Fruit fly (Drosophila melanogaster): Measurements from ENCODE around the gene CG31253.

CG31253 gene

dm6 chr3R:27922673-27923175, 37.6 kb downstream of the CG31253 start, which contains the start of gene RpL4 (continued):
- no peak for TF ChIP-seq prd (optimal IDR thresholded peaks at IDR 0.05)
- peak; percentile 48; the same call in 2 of the 3 replicates for TF ChIP-seq prd (GFP tag; IDR thresholded peaks at IDR 0.05)
- no peak for TF ChIP-seq CG10565 (GFP tag; optimal IDR thresholded peaks at IDR 0.05)
- peak; percentile 43 for TF ChIP-seq Bgb (GFP tag; IDR thresholded peaks at IDR 0.05; ENCODE audit: partially characterized antibody)
- no peak for TF ChIP-seq jumu (GFP tag; optimal IDR thresholded peaks at IDR 0.05)
- TF ChIP-seq sens (GFP tag) = peak; percentile 97
- TF ChIP-seq CG2678 (tag; optimal IDR thresholded peaks at IDR 0.05) = peak; percentile 71
- TF ChIP-seq Asciz (GFP tag; optimal IDR thresholded peaks at IDR 0.05) = peak; percentile 84
- TF ChIP-seq CG8924 (tag; optimal IDR thresholded peaks at IDR 0.05) = peak; percentile 42
- no peak for TF ChIP-seq CG15073 (GFP tag; optimal IDR thresholded peaks at IDR 0.05)
- TF ChIP-seq Camta (GFP tag; optimal IDR thresholded peaks at IDR 0.05) = peak; percentile 89
- TF ChIP-seq CG14014 (GFP tag; IDR thresholded peaks at IDR 0.05) = peak; percentile 61; the same call in 1 of the 2 replicates
- TF ChIP-seq Hmx (GFP tag; optimal IDR thresholded peaks at IDR 0.05) = peak; percentile 8
- peak; percentile 96 for TF ChIP-seq CG17912 (GFP tag; optimal IDR thresholded peaks at IDR 0.05)
- TF ChIP-seq CG17802 (tag; optimal IDR thresholded peaks at IDR 0.05) = peak; percentile 71
- peak; percentile 82 for TF ChIP-seq scrt (GFP tag; optimal IDR thresholded peaks at IDR 0.05)
- no peak for TF ChIP-seq nerfin-2 (GFP tag; IDR thresholded peaks at IDR 0.05; ENCODE audit: partially characterized antibody)
- peak; percentile 69 for TF ChIP-seq CG6683 (GFP tag; optimal IDR thresholded peaks at IDR 0.05)
- peak; percentile 27 for TF ChIP-seq CG9797 (GFP tag; optimal IDR thresholded peaks at IDR 0.05)
- TF ChIP-seq CG2116 (GFP tag; optimal IDR thresholded peaks at IDR 0.05) = peak; percentile 99
- peak; percentile 78 for TF ChIP-seq az2 (GFP tag; optimal IDR thresholded peaks at IDR 0.05)
- peak; percentile 44 for TF ChIP-seq CG8944 (GFP tag; optimal IDR thresholded peaks at IDR 0.05)
- peak; percentile 70 for TF ChIP-seq E2f1 (GFP tag; IDR thresholded peaks at IDR 0.05)
- TF ChIP-seq CG13894 (tag; optimal IDR thresholded peaks at IDR 0.05) = peak; percentile 71
- TF ChIP-seq Hsf (GFP tag; optimal IDR thresholded peaks at IDR 0.05) = peak; percentile 80
- TF ChIP-seq CG10274 (GFP tag; optimal IDR thresholded peaks at IDR 0.05) = peak; percentile 81
- peak; percentile 88 for TF ChIP-seq CG12071 (GFP tag; optimal IDR thresholded peaks at IDR 0.05)
- TF ChIP-seq Dad (GFP tag; optimal IDR thresholded peaks at IDR 0.05) = peak; percentile 85
- TF ChIP-seq CG7357 (GFP tag; IDR thresholded peaks at IDR 0.05) = no peak
- TF ChIP-seq CG11456 (GFP tag; IDR thresholded peaks at IDR 0.05) = peak; percentile 90
- TF ChIP-seq CG43689 (GFP tag; IDR thresholded peaks at IDR 0.05) = 0 out of 2 replicates have a peak, but pooled peaks have one; percentile 22
- TF ChIP-seq oc (tag; optimal IDR thresholded peaks at IDR 0.05) = peak; percentile 44
- peak; percentile 98 for TF ChIP-seq YL-1 (GFP tag; optimal IDR thresholded peaks at IDR 0.05)
- TF ChIP-seq Med (GFP tag) = peak; percentile 98
- peak; percentile 91 for TF ChIP-seq Rfx (GFP tag; IDR thresholded peaks at IDR 0.05)
- TF ChIP-seq gsb-n (tag; optimal IDR thresholded peaks at IDR 0.05) = peak; percentile 69
- TF ChIP-seq CG8478 (optimal IDR thresholded peaks at IDR 0.05) = peak; percentile 41
- TF ChIP-seq CG14710 (tag; optimal IDR thresholded peaks at IDR 0.05) = peak; percentile 76
- no peak; the same call in 1 of the 2 replicates for TF ChIP-seq GATAe (GFP tag; conservative IDR thresholded peaks at IDR 0.05)
- TF ChIP-seq Kr (GFP tag; optimal IDR thresholded peaks at IDR 0.05) = peak; percentile 57
- no peak for TF ChIP-seq croc (GFP tag; conservative IDR thresholded peaks at IDR 0.05)
- TF ChIP-seq HLH3B (GFP tag; IDR thresholded peaks at IDR 0.05) = peak; percentile 78
- TF ChIP-seq seq (GFP tag; IDR thresholded peaks at IDR 0.05) = peak; percentile 72
- TF ChIP-seq CG10979 (tag; optimal IDR thresholded peaks at IDR 0.05) = peak; percentile 57
- no peak for TF ChIP-seq ftz-f1 (GFP tag; optimal IDR thresholded peaks at IDR 0.05)
- peak; percentile 64 for TF ChIP-seq grau (tag; optimal IDR thresholded peaks at IDR 0.05)
- TF ChIP-seq CTCF (GFP tag; optimal IDR thresholded peaks at IDR 0.05) = peak; percentile 45
- peak; percentile 89 for TF ChIP-seq Lhr (GFP tag; optimal IDR thresholded peaks at IDR 0.05)
- TF ChIP-seq CG1529 (GFP tag; optimal IDR thresholded peaks at IDR 0.05) = peak; percentile 78
- TF ChIP-seq CG8388 (GFP tag; optimal IDR thresholded peaks at IDR 0.05) = peak; percentile 71
- TF ChIP-seq CG2712 (tag; optimal IDR thresholded peaks at IDR 0.05) = peak; percentile 40
- peak; percentile 72 for TF ChIP-seq dysf (GFP tag; IDR thresholded peaks at IDR 0.05)
